Fruit fly (Drosophila melanogaster): Measurements from ENCODE around the gene Lcp65Ag2.
A peak's percentile ranks its signal among the peaks of the same experiment; 100 is the strongest.

Lcp65Ag2 gene

dm6 chr3L:6133546-6133945 lies at the start of gene Lcp65Ag2:
TSS of gene Lcp65Ag2 (minus strand) at chr3L:6133593.
- TF ChIP-seq cnc (optimal IDR thresholded peaks at IDR 0.05), result no peak
- no peak for TF ChIP-seq CG7101 (tag; optimal IDR thresholded peaks at IDR 0.05)
- TF ChIP-seq CG33017 (tag; optimal IDR thresholded peaks at IDR 0.05), result no peak
- no peak for TF ChIP-seq bab1 (GFP tag; optimal IDR thresholded peaks at IDR 0.05)
- no peak for TF ChIP-seq Mnt (GFP tag; optimal IDR thresholded peaks at IDR 0.05)

dm6 chr3L:6181776-6182175 lies 48.4 kb upstream of the Lcp65Ag2 start, which contains the start of gene CG10274:
TSS of gene CG10274 (minus strand) at chr3L:6181829.
- peak; percentile 74 for TF ChIP-seq Crg-1 (GFP tag; optimal IDR thresholded peaks at IDR 0.05)
- TF ChIP-seq CG7101 (tag; optimal IDR thresholded peaks at IDR 0.05), result peak; percentile 77
- TF ChIP-seq Mnt (GFP tag; optimal IDR thresholded peaks at IDR 0.05), result peak; percentile 41
- TF ChIP-seq cic (GFP tag; optimal IDR thresholded peaks at IDR 0.05), result peak; percentile 23
- TF ChIP-seq CG33017 (tag; optimal IDR thresholded peaks at IDR 0.05), result peak; percentile 45
- TF ChIP-seq toe (GFP tag; optimal IDR thresholded peaks at IDR 0.05), result peak; percentile 79
- TF ChIP-seq CG5204 (GFP tag; optimal IDR thresholded peaks at IDR 0.05), result no peak
- TF ChIP-seq CG11617 (GFP tag; optimal IDR thresholded peaks at IDR 0.05), result peak; percentile 75
- peak; percentile 42 for TF ChIP-seq tj (GFP tag; optimal IDR thresholded peaks at IDR 0.05)
- TF ChIP-seq CG1620 (GFP tag; optimal IDR thresholded peaks at IDR 0.05), result peak; percentile 82
- peak; percentile 52 for TF ChIP-seq ovo (GFP tag; optimal IDR thresholded peaks at IDR 0.05)
- peak; percentile 67 for TF ChIP-seq CG7045 (GFP tag; optimal IDR thresholded peaks at IDR 0.05)
- TF ChIP-seq Hr96 (GFP tag; optimal IDR thresholded peaks at IDR 0.05), result peak; percentile 68
- peak; percentile 73 for TF ChIP-seq CG12768 (GFP tag; optimal IDR thresholded peaks at IDR 0.05)
- TF ChIP-seq Clk (GFP tag; optimal IDR thresholded peaks at IDR 0.05), result peak; percentile 52
- peak; percentile 61 for TF ChIP-seq bab1 (GFP tag; optimal IDR thresholded peaks at IDR 0.05)
- peak; percentile 76 for TF ChIP-seq CG14711 (tag; optimal IDR thresholded peaks at IDR 0.05)
- peak; percentile 70 for TF ChIP-seq pad (GFP tag; optimal IDR thresholded peaks at IDR 0.05)
- no peak for TF ChIP-seq cnc (optimal IDR thresholded peaks at IDR 0.05)
- TF ChIP-seq kay (GFP tag; ENCODE audit: borderline replicate concordance), result no peak

- peak; percentile 24 for TF ChIP-seq toe (GFP tag; optimal IDR thresholded peaks at IDR 0.05)
- peak; percentile 30 for TF ChIP-seq CG7101 (tag; optimal IDR thresholded peaks at IDR 0.05)
- peak; percentile 3 for TF ChIP-seq CG1620 (GFP tag; optimal IDR thresholded peaks at IDR 0.05)
- no peak for TF ChIP-seq bab1 (GFP tag; optimal IDR thresholded peaks at IDR 0.05)
- TF ChIP-seq Crg-1 (GFP tag; optimal IDR thresholded peaks at IDR 0.05), result no peak
- no peak for TF ChIP-seq tj (GFP tag; optimal IDR thresholded peaks at IDR 0.05)
- peak; percentile 37 for TF ChIP-seq CG7045 (GFP tag; optimal IDR thresholded peaks at IDR 0.05)
- no peak for TF ChIP-seq cic (GFP tag; optimal IDR thresholded peaks at IDR 0.05)
- TF ChIP-seq cnc (optimal IDR thresholded peaks at IDR 0.05), result no peak
- no peak for TF ChIP-seq CG5204 (GFP tag; optimal IDR thresholded peaks at IDR 0.05)
- no peak for TF ChIP-seq pad (GFP tag; optimal IDR thresholded peaks at IDR 0.05)
- TF ChIP-seq CG14711 (tag; optimal IDR thresholded peaks at IDR 0.05), result peak; percentile 48
- peak; percentile 32 for TF ChIP-seq CG12768 (GFP tag; optimal IDR thresholded peaks at IDR 0.05)
- no peak for TF ChIP-seq Hr96 (GFP tag; optimal IDR thresholded peaks at IDR 0.05)
- peak; percentile 20 for TF ChIP-seq Mnt (GFP tag; optimal IDR thresholded peaks at IDR 0.05)
- no peak for TF ChIP-seq kay (GFP tag; ENCODE audit: borderline replicate concordance)
- peak; percentile 27 for TF ChIP-seq CG11617 (GFP tag; optimal IDR thresholded peaks at IDR 0.05)
- no peak for TF ChIP-seq ovo (GFP tag; optimal IDR thresholded peaks at IDR 0.05)
Observed at dm6 chr3L:6173826-6174255, 40.4 kb upstream of the Lcp65Ag2 start, which contains the start of the genes fmt and CG7376. TSS of gene fmt (minus strand) at chr3L:6173880. TSS of gene CG7376 (plus strand) at chr3L:6174248.

- TF ChIP-seq CG1620 (GFP tag; optimal IDR thresholded peaks at IDR 0.05), result no peak
- no peak for TF ChIP-seq Mnt (GFP tag; optimal IDR thresholded peaks at IDR 0.05)
- TF ChIP-seq cnc (optimal IDR thresholded peaks at IDR 0.05), result no peak
- TF ChIP-seq Hr96 (GFP tag; optimal IDR thresholded peaks at IDR 0.05), result no peak
- no peak for TF ChIP-seq ovo (GFP tag; optimal IDR thresholded peaks at IDR 0.05)
- no peak for TF ChIP-seq CG7045 (GFP tag; optimal IDR thresholded peaks at IDR 0.05)
- no peak for TF ChIP-seq Crg-1 (GFP tag; optimal IDR thresholded peaks at IDR 0.05)
- no peak for TF ChIP-seq tj (GFP tag; optimal IDR thresholded peaks at IDR 0.05)
- no peak for TF ChIP-seq cic (GFP tag; optimal IDR thresholded peaks at IDR 0.05)
Observed at dm6 chr3L:6162483-6163128, 29.2 kb upstream of the Lcp65Ag2 start, which contains the start of gene Prdm13. TSS of gene Prdm13 (plus strand) at chr3L:6163127.

dm6 chr3L:6161997-6162396 lies 28.6 kb upstream of the Lcp65Ag2 start:
- no peak for TF ChIP-seq Clk (GFP tag; optimal IDR thresholded peaks at IDR 0.05)

- TF ChIP-seq CG1620 (GFP tag; optimal IDR thresholded peaks at IDR 0.05), result no peak
- TF ChIP-seq tj (GFP tag; optimal IDR thresholded peaks at IDR 0.05), result no peak
- no peak for TF ChIP-seq CG14711 (tag; optimal IDR thresholded peaks at IDR 0.05)
- TF ChIP-seq bab1 (GFP tag; optimal IDR thresholded peaks at IDR 0.05), result no peak
- no peak for TF ChIP-seq CG7045 (GFP tag; optimal IDR thresholded peaks at IDR 0.05)
Observed at dm6 chr3L:6160514-6160913, 27.1 kb upstream of the Lcp65Ag2 start, which contains the start of gene Cpr65Az. TSS of gene Cpr65Az (plus strand) at chr3L:6160814.

- TF ChIP-seq Clk (GFP tag; optimal IDR thresholded peaks at IDR 0.05), result no peak
- TF ChIP-seq CG7045 (GFP tag; optimal IDR thresholded peaks at IDR 0.05), result no peak
- TF ChIP-seq CG12768 (GFP tag; optimal IDR thresholded peaks at IDR 0.05), result no peak
- no peak for TF ChIP-seq toe (GFP tag; optimal IDR thresholded peaks at IDR 0.05)
Observed at dm6 chr3L:6159863-6160262, 26.5 kb upstream of the Lcp65Ag2 start.

All from whole organism, adult.